Worm (Caenorhabditis elegans) whole organism, L1 larva: ENCODE data around the gene F55B11.2.

Experiments used
- F16B12.6 ChIP-seq: fragments of 150-350 bp; optimal IDR thresholded peaks from 2 replicates; lab custom pipeline; 2014; ENCODE audit warnings: missing biosample characterization, missing genetic modification characterization
- ceh-63 ChIP-seq: fragments of 200-800 bp; sonication (Bioruptor generic); optimal IDR thresholded peaks from 2 replicates; lab custom pipeline; 2018; ENCODE audit warnings: mild to moderate bottlenecking, missing genetic modification characterization, missing compliant biosample characterization
- dpl-1 ChIP-seq, 3 experiments: fragments of 150-350 bp in 2 of 3; sonication (generic microtip) in 1 of 3; optimal IDR thresholded peaks; 2 replicates each; lab custom pipeline; 2014 to 2017; ENCODE audit warnings: missing biosample characterization in 3 of 3, missing genetic modification characterization in 3 of 3, missing genetic modification reagents in 3 of 3
- dsc-1 ChIP-seq: sonication (generic microtip); optimal IDR thresholded peaks from 2 replicates; lab custom pipeline; 2016; ENCODE audit warnings: mild to moderate bottlenecking, missing genetic modification characterization, missing compliant biosample characterization
- elt-2 ChIP-seq: sonication (generic microtip); optimal IDR thresholded peaks from 2 replicates; lab custom pipeline; 2016; ENCODE audit warnings: missing genetic modification characterization, mild to moderate bottlenecking, inconsistent platforms, missing compliant biosample characterization, missing genetic modification reagents
- elt-3 ChIP-seq, 6 experiments: fragments of 150-350 bp in 1 of 6; sonication (generic microtip); optimal IDR thresholded peaks; 2 replicates each; lab custom pipeline; 2017 to 2018; ENCODE audit warnings: missing biosample characterization in 6 of 6, missing genetic modification characterization in 6 of 6, inconsistent platforms in 1 of 6
- ets-5 ChIP-seq: fragments of 200-800 bp; sonication (Bioruptor generic); IDR thresholded peaks from 2 replicates; pipeline ENCODE4 v1.3.6; 2022; ENCODE audit warnings: missing genetic modification characterization, missing compliant biosample characterization
- fkh-10 ChIP-seq: sonication (generic microtip); optimal IDR thresholded peaks from 2 replicates; lab custom pipeline; 2017; ENCODE audit warnings: missing biosample characterization, missing genetic modification reagents, missing genetic modification characterization
- grh-1 ChIP-seq: fragments of 200-800 bp; sonication (Bioruptor generic); IDR thresholded peaks from 2 replicates; pipeline ENCODE4 v1.3.6; 2022; ENCODE audit warnings: missing genetic modification reagents, missing genetic modification characterization, missing compliant biosample characterization
- hpl-2 ChIP-seq: fragments of 150-350 bp; optimal IDR thresholded peaks from 2 replicates; lab custom pipeline; 2014; ENCODE audit warnings: missing biosample characterization, missing genetic modification reagents, missing genetic modification characterization
- jun-1 ChIP-seq: fragments of 150-350 bp; optimal IDR thresholded peaks from 2 replicates; lab custom pipeline; 2014; ENCODE audit warnings: missing biosample characterization, missing genetic modification reagents, missing genetic modification characterization
- lin-13 ChIP-seq: fragments of 150-350 bp; optimal IDR thresholded peaks from 2 replicates; lab custom pipeline; 2014; ENCODE audit warnings: missing biosample characterization, missing genetic modification reagents, missing genetic modification characterization
- lin-14 ChIP-seq: fragments of 200-800 bp; sonication (Bioruptor generic); optimal IDR thresholded peaks from 2 replicates; lab custom pipeline; 2018; ENCODE audit warnings: mild to moderate bottlenecking, missing genetic modification characterization, moderate library complexity, missing compliant biosample characterization
- lin-15B ChIP-seq: fragments of 150-350 bp; sonication (generic microtip); optimal IDR thresholded peaks from 3 replicates; lab custom pipeline; 2014; ENCODE audit warnings: missing biosample characterization, missing genetic modification characterization
- lin-35 ChIP-seq, 2 experiments: fragments of 150-350 bp; optimal IDR thresholded peaks; 2 replicates each; lab custom pipeline; 2014; ENCODE audit warnings: missing biosample characterization in 2 of 2, missing genetic modification characterization in 2 of 2, missing genetic modification reagents in 2 of 2
- lir-3 ChIP-seq: sonication (generic microtip); optimal IDR thresholded peaks from 2 replicates; lab custom pipeline; 2016; ENCODE audit warnings: mild to moderate bottlenecking, missing genetic modification characterization, moderate library complexity, missing compliant biosample characterization; ENCODE audit not compliant: poor library complexity
- lsy-2 ChIP-seq, 2 experiments: fragments of 150-350 bp; optimal IDR thresholded peaks; 2 replicates each; lab custom pipeline; 2014; ENCODE audit warnings: missing biosample characterization in 2 of 2, missing genetic modification characterization in 2 of 2
- mab-9 ChIP-seq: fragments of 200-800 bp; sonication (Bioruptor generic); IDR thresholded peaks from 2 replicates; pipeline ENCODE4 v1.3.6; 2022; ENCODE audit warnings: missing genetic modification reagents, missing genetic modification characterization, missing compliant biosample characterization
- mdl-1 ChIP-seq, 2 experiments: fragments of 150-350 bp; optimal IDR thresholded peaks; 2 replicates each; lab custom pipeline; 2014 to 2017; ENCODE audit warnings: missing biosample characterization in 2 of 2, missing genetic modification characterization in 2 of 2, inconsistent platforms in 1 of 2
- mef-2 ChIP-seq: fragments of 150-350 bp; optimal IDR thresholded peaks from 2 replicates; lab custom pipeline; 2014; ENCODE audit warnings: missing biosample characterization, missing genetic modification characterization
- mep-1 ChIP-seq: fragments of 150-350 bp; optimal IDR thresholded peaks from 2 replicates; lab custom pipeline; 2014; ENCODE audit warnings: missing biosample characterization, missing genetic modification characterization
- nhr-12 ChIP-seq: sonication (generic microtip); optimal IDR thresholded peaks from 2 replicates; lab custom pipeline; 2017; ENCODE audit warnings: missing biosample characterization, missing genetic modification characterization
- nhr-20 ChIP-seq: sonication (generic microtip); optimal IDR thresholded peaks from 2 replicates; lab custom pipeline; 2016; ENCODE audit warnings: mild to moderate bottlenecking, missing genetic modification characterization, missing compliant biosample characterization
- nhr-28 ChIP-seq: fragments of 150-350 bp; optimal IDR thresholded peaks from 2 replicates; lab custom pipeline; 2014; ENCODE audit warnings: missing biosample characterization, missing genetic modification characterization
- nhr-71 ChIP-seq: sonication (generic microtip); optimal IDR thresholded peaks from 2 replicates; lab custom pipeline; 2016; ENCODE audit warnings: mild to moderate bottlenecking, missing genetic modification characterization, moderate library complexity, missing compliant biosample characterization
- nhr-84 ChIP-seq: sonication (generic microtip); optimal IDR thresholded peaks from 2 replicates; lab custom pipeline; 2017; ENCODE audit warnings: missing biosample characterization, missing genetic modification characterization
- nhr-90 ChIP-seq: sonication (generic microtip); optimal IDR thresholded peaks from 2 replicates; lab custom pipeline; 2016; ENCODE audit warnings: mild to moderate bottlenecking, missing genetic modification characterization, missing compliant biosample characterization; ENCODE audit not compliant: poor library complexity
- pqm-1 ChIP-seq: sonication (generic microtip); optimal IDR thresholded peaks from 3 replicates; lab custom pipeline; 2017; ENCODE audit warnings: missing biosample characterization, missing genetic modification characterization
- rnt-1 ChIP-seq: sonication (generic microtip); optimal IDR thresholded peaks from 2 replicates; lab custom pipeline; 2016; ENCODE audit warnings: mild to moderate bottlenecking, missing genetic modification characterization, moderate library complexity, missing compliant biosample characterization
- skn-1 ChIP-seq: fragments of 150-350 bp; optimal IDR thresholded peaks from 2 replicates; lab custom pipeline; 2014; ENCODE audit warnings: missing biosample characterization, missing genetic modification characterization
- sptf-1 ChIP-seq: fragments of 150-350 bp; optimal IDR thresholded peaks from 2 replicates; lab custom pipeline; 2014; ENCODE audit warnings: missing biosample characterization, missing genetic modification characterization
- swsn-7 ChIP-seq: sonication (generic microtip); optimal IDR thresholded peaks from 2 replicates; lab custom pipeline; 2016; ENCODE audit warnings: missing genetic modification characterization, missing compliant biosample characterization
- tbx-2 ChIP-seq: sonication (generic microtip); optimal IDR thresholded peaks from 2 replicates; lab custom pipeline; 2016; ENCODE audit warnings: missing genetic modification characterization, missing compliant biosample characterization
- tlp-1 ChIP-seq: fragments of 150-350 bp; optimal IDR thresholded peaks from 2 replicates; lab custom pipeline; 2014; ENCODE audit warnings: missing biosample characterization, missing genetic modification characterization
- unc-30 ChIP-seq: sonication (generic microtip); optimal IDR thresholded peaks from 2 replicates; lab custom pipeline; 2017; ENCODE audit warnings: missing biosample characterization, missing genetic modification characterization
- unc-62 ChIP-seq: fragments of 150-350 bp; optimal IDR thresholded peaks from 2 replicates; lab custom pipeline; 2014; ENCODE audit warnings: missing biosample characterization, missing genetic modification reagents, missing genetic modification characterization
- zip-4 ChIP-seq: fragments of 200-800 bp; sonication (Bioruptor generic); optimal IDR thresholded peaks from 2 replicates; lab custom pipeline; 2018; ENCODE audit warnings: mild to moderate bottlenecking, missing genetic modification characterization, moderate library complexity, missing compliant biosample characterization

F55B11.2 gene

DNA sequence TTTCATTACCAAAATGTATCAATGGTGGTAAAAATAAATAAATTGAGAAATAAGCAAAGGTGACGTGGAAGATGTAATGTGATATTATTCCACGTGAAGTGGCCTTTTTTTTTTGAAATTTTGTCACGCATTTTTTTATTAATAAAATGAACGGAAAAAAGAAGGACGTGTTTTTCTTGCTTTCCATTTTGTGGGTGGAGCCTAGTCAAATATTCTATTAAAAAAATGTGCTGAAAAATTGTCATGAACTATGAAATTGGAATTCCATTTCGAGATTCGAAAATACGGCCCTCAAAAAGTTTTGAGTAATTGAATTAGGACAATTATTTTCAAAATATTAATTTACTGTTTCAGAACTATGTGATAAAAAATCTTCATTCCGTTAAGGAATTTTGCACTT lies 1.2 kb downstream of the F55B11.2 start, which contains the start of gene F55B11.7:
Gene F55B11.7 (minus strand): TSS at position 101 of the 400 bp plus-strand sequence.
- no peak for TF ChIP-seq mab-9
- TF ChIP-seq mep-1: no peak
- TF ChIP-seq F16B12.6 (tag; lab: Kevin White, UChicago): no peak
- no peak for TF ChIP-seq ceh-63
- no peak for TF ChIP-seq zip-4 (GFP tag; lab: Kevin White, UChicago)
- TF ChIP-seq mef-2 (tag; lab: Kevin White, UChicago): no peak
- TF ChIP-seq fkh-10 (GFP tag; lab: Kevin White, UChicago): no peak
- no peak for TF ChIP-seq rnt-1 (tag; lab: Kevin White, UChicago)
- TF ChIP-seq tbx-2 (tag; lab: Kevin White, UChicago): no peak
- TF ChIP-seq ets-5 (GFP tag; lab: Robert Waterston, UW): no peak
- no peak for TF ChIP-seq skn-1 (tag; lab: Kevin White, UChicago)

DNA sequence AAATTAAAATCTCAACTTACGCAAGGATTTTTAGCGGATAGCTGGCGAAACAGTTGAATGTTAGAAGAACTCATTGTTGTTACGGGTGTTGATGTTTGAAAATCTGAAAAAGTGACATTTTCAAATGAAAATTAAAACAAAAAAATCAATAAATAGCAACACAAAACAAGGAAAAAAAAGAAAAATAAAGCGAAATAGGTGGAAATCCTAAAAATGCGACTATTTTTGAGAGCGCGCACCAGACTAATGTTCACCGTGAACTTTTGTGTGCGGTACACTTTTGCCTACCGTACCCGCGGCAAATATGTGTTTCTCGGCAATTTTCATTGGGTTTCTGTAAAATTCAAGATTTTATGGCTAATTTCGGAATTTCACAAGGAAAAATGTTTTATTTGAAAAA lies 6.0 kb downstream of the F55B11.2 start, which contains the start of gene F55B11.6:
Gene F55B11.6 (minus strand): TSS at position 101 of the 400 bp plus-strand sequence.
- no peak for TF ChIP-seq grh-1 (GFP tag; lab: Robert Waterston, UW)
- TF ChIP-seq swsn-7 (tag; lab: Kevin White, UChicago): no peak
- TF ChIP-seq unc-30 (tag; lab: Kevin White, UChicago): no peak
- no peak for TF ChIP-seq sptf-1 (tag; lab: Kevin White, UChicago)
- no peak for TF ChIP-seq unc-62 (GFP tag; lab: Kevin White, UChicago)
- no peak for TF ChIP-seq dsc-1 (tag; lab: Kevin White, UChicago)
- TF ChIP-seq lir-3 (tag; lab: Kevin White, UChicago): no peak
- no peak for TF ChIP-seq ceh-63
- no peak for TF ChIP-seq F16B12.6 (tag; lab: Kevin White, UChicago)
- no peak for TF ChIP-seq lin-14 (GFP tag; lab: Kevin White, UChicago)
- TF ChIP-seq nhr-12 (tag; lab: Kevin White, UChicago): no peak
- TF ChIP-seq lin-13 (GFP tag; lab: Kevin White, UChicago): no peak
- no peak for TF ChIP-seq skn-1 (tag; lab: Kevin White, UChicago)
- no peak for TF ChIP-seq nhr-90 (tag; lab: Kevin White, UChicago)
- TF ChIP-seq nhr-28 (tag; lab: Kevin White, UChicago): no peak
- TF ChIP-seq elt-3 (tag; optimal IDR thresholded peaks at IDR 0.05; lab: Kevin White, UChicago): no peak
- TF ChIP-seq lin-15B (tag; lab: Kevin White, UChicago): no peak

DNA sequence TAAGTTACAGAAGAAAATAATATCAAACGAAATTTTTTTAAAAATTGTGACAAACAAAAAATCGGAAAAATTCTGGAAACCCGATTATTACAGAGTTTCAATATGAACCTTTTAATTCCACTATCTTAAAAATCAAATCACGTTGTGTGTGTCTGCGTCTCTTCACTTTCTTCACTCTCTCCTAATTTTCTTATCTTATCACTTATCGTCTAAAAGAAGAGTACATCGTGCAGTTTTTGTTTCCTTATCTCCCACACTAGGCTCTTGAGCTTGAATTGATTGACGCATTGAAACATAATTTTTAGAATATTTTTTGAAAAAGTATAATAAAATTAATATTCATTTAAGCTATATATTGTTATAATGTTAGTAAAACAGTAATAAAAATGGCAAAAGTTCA lies 8.9 kb downstream of the F55B11.2 start:
- TF ChIP-seq lin-14 (GFP tag; lab: Kevin White, UChicago) (no peak), mep-1 (no peak), lsy-2 (tag; optimal IDR thresholded peaks at IDR 0.05; lab: Kevin White, UChicago) (peak in 1 of 2 experiments; percentile 4), elt-3 (tag; optimal IDR thresholded peaks at IDR 0.05; lab: Kevin White, UChicago) (peak in 5 of 6 experiments; percentile 85 to 96 (median 94)), nhr-90 (tag; lab: Kevin White, UChicago) (peak; percentile 49), mab-9 (no peak), jun-1 (tag; lab: Kevin White, UChicago) (peak; percentile 42), nhr-84 (no peak), elt-2 (peak; percentile 99), mdl-1 (tag; optimal IDR thresholded peaks at IDR 0.05; lab: Kevin White, UChicago) (peak in 1 of 2 experiments; percentile 8), nhr-20 (peak; percentile 33), nhr-71 (tag; lab: Kevin White, UChicago) (peak; percentile 29), pqm-1 (tag; lab: Kevin White, UChicago) (peak; percentile 87), hpl-2 (no peak), lin-35 (GFP tag; optimal IDR thresholded peaks at IDR 0.05; lab: Kevin White, UChicago) (peak in 1 of 2 experiments; percentile 50), dpl-1 (GFP tag; optimal IDR thresholded peaks at IDR 0.05; lab: Kevin White, UChicago) (no peak), tlp-1 (peak; percentile 85)
